Fruit fly (Drosophila melanogaster): Measurements from ENCODE around the gene squ.

Gene squ

DNA sequence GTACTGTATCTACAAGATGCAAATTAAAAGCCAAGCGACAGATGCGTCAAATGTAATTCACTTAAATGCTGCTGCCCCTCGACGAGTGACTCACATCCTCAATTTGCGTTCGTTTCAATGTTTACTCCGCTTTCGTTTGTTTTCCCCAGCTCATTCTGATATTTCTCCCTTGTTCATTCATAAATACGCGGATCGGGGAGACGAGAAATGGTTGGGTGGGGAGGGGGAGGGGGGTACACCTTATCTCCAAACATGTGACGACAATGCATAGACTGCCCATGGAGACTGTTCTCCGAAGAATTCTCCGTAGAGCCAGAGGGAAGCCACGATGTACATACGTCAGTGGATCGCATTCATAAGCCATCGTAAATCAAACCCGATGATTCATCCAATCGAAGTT lies 42.5 kb upstream of the squ start (continued):
- TF ChIP-seq B-H2 (GFP tag; optimal IDR thresholded peaks at IDR 0.05) (no peak), twi (tag; optimal IDR thresholded peaks at IDR 0.05) (peak; percentile 21), crol (GFP tag; IDR thresholded peaks at IDR 0.05) (peak; percentile 86), CG3407 (GFP tag; optimal IDR thresholded peaks at IDR 0.05) (peak; percentile 19), fd64A (GFP tag; optimal IDR thresholded peaks at IDR 0.05) (peak; percentile 11), sd (tag; optimal IDR thresholded peaks at IDR 0.05) (no peak), bbx (GFP tag; IDR thresholded peaks at IDR 0.05; ENCODE audit: partially characterized antibody) (no peak), CG7271 (tag; optimal IDR thresholded peaks at IDR 0.05) (no peak)

DNA sequence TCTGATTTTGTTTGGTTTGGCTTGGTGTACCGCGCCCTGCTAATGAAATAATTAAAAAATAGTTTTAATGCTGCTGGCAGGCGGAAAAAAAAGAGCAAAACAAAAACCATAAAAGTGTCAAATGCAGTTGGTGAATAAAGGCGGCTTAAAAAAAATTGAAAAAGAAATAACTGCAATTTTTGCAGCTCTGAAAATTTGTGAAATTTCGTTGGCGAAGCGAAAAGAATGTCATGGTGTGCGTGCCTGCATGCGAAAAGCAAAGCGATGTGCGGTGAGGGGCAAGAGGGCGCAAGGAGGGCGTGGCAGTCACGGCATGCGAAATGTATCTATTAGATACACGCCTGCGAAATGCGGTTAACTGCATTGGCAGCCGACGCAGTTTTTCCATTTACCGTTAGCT lies 41.5 kb upstream of the squ start:
- no peak for TF ChIP-seq CG30020 (tag; optimal IDR thresholded peaks at IDR 0.05)
- TF ChIP-seq CG14860 (GFP tag; IDR thresholded peaks at IDR 0.05; ENCODE audit: partially characterized antibody), result 0 out of 3 replicates have a peak, but pooled peaks have one; percentile 25

DNA sequence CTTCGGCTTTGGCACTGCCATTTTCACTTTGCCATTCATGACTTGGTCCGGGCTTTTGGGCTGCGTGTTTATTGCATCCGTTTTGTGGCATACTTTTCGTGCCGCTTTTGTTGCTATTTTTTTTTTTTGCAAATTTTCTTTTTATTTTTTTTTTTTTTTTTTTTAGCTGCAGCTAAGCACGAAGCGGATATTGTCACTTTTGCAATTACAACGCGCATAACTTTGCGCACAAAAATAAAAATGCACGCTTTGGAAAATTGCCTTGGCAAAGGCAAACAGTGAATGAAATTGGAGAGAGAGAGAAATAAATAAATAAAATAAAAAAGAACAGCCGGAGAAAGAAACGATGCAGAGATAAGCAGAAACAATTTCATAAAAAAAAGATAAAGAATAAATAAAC lies 39.0 kb upstream of the squ start:
- no peak for TF ChIP-seq CG12659 (GFP tag; optimal IDR thresholded peaks at IDR 0.05)
- TF ChIP-seq gcm (GFP tag; optimal IDR thresholded peaks at IDR 0.05), result no peak
- TF ChIP-seq pnt (GFP tag; optimal IDR thresholded peaks at IDR 0.05), result no peak
- no peak for TF ChIP-seq Nf-YC (tag; optimal IDR thresholded peaks at IDR 0.05)
- TF ChIP-seq CG10565 (GFP tag; optimal IDR thresholded peaks at IDR 0.05), result no peak
- TF ChIP-seq CG7963 (GFP tag; IDR thresholded peaks at IDR 0.05; ENCODE audit: partially characterized antibody), result no peak
- no peak for TF ChIP-seq abd-A (tag; optimal IDR thresholded peaks at IDR 0.05)
- no peak for TF ChIP-seq CG13624 (GFP tag; optimal IDR thresholded peaks at IDR 0.05)
- TF ChIP-seq Asciz (GFP tag; optimal IDR thresholded peaks at IDR 0.05), result no peak

DNA sequence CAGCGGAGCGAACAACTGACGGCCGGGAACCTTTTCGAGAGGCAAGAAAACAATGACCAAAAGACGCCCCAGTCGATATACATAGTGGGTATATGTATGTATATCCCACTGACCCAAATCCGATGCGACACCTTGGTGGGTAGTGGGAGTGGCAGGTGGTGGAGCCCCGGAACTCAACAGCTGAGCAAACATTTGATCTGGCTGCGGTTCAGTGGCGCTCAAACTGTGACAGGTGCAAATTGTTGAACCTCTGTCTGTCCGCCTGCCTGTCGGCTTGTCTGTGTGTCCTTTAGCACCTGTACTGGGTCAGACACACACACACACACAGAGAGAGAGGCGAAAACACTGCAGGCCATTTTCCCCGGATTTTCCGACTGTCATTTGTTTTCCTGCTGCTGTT lies 36.4 kb upstream of the squ start:
- peak; percentile 88 for TF ChIP-seq CG6654 (GFP tag; optimal IDR thresholded peaks at IDR 0.05)
- no peak for TF ChIP-seq CG3847 (GFP tag; IDR thresholded peaks at IDR 0.05)
- TF ChIP-seq sens (GFP tag), result peak; percentile 46
- peak; percentile 8 for TF ChIP-seq ac (GFP tag; optimal IDR thresholded peaks at IDR 0.05)
- peak; percentile 56 for TF ChIP-seq cad (GFP tag; optimal IDR thresholded peaks at IDR 0.05)

DNA sequence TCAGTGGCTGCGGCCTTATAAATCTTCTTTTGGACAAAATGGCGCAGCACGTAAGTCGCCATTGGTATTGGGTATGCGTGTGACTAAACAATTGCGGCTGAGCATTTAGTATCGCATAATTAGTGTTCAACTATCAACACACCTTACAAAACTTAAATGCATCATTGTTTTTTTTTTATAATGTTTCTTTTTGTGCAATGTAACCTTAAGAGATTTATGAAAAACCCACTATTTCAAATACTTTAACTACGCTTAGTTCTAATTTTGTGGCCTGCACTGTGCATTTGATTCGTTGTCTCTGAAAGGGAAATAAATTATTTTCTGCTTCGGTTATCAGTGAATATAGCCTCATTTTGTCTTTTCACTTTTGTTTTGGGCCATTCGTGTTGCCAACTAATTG lies 35.9 kb upstream of the squ start:
- TF ChIP-seq Myb (GFP tag; optimal IDR thresholded peaks at IDR 0.05) (peak; percentile 53), E2f1 (GFP tag; IDR thresholded peaks at IDR 0.05) (peak; percentile 44; the same call in 1 of the 2 replicates), Dad (GFP tag; optimal IDR thresholded peaks at IDR 0.05) (no peak), kah (GFP tag; optimal IDR thresholded peaks at IDR 0.05) (no peak), dmrt99B (tag; optimal IDR thresholded peaks at IDR 0.05) (peak; percentile 78), Atf-2 (GFP tag; optimal IDR thresholded peaks at IDR 0.05) (peak; percentile 48), CG14667 (GFP tag; IDR thresholded peaks at IDR 0.05) (no peak; the same call in 1 of the 2 replicates), Bdp1 (GFP tag; optimal IDR thresholded peaks at IDR 0.05) (peak; percentile 0), CG9727 (GFP tag; optimal IDR thresholded peaks at IDR 0.05) (peak; percentile 54), nau (GFP tag; optimal IDR thresholded peaks at IDR 0.05) (peak; percentile 57), CG17829 (tag; optimal IDR thresholded peaks at IDR 0.05) (peak; percentile 8), psq (GFP tag; optimal IDR thresholded peaks at IDR 0.05) (peak; percentile 6), CG11696 (GFP tag; IDR thresholded peaks at IDR 0.05) (peak; percentile 85), dati (GFP tag; IDR thresholded peaks at IDR 0.05) (no peak), ftz-f1 (GFP tag; optimal IDR thresholded peaks at IDR 0.05) (no peak), CG34224 (GFP tag; IDR thresholded peaks at IDR 0.05; ENCODE audit: partially characterized antibody) (no peak), CG11456 (GFP tag; IDR thresholded peaks at IDR 0.05) (no peak), Antp (GFP tag; optimal IDR thresholded peaks at IDR 0.05) (peak; percentile 46), dan (GFP tag; IDR thresholded peaks at IDR 0.05) (no peak), BtbVII (GFP tag; optimal IDR thresholded peaks at IDR 0.05) (peak; percentile 69), ERR (GFP tag; optimal IDR thresholded peaks at IDR 0.05) (no peak), C15 (GFP tag; IDR thresholded peaks at IDR 0.05) (no peak), sd (tag; optimal IDR thresholded peaks at IDR 0.05) (no peak)

Measured in whole organism, embryonic.